Worm (Caenorhabditis elegans) whole organism, L3 larva: ENCODE results near the gene twk-33.

ENCODE experiments used
- R02D3.7 ChIP-seq: fragments of 150-350 bp; optimal IDR thresholded peaks from 2 replicates; lab custom pipeline; 2014; ENCODE audit warnings: missing biosample characterization, missing genetic modification characterization
- ceh-82 ChIP-seq: fragments of 150-350 bp; optimal IDR thresholded peaks from 2 replicates; lab custom pipeline; 2014; ENCODE audit warnings: missing biosample characterization, missing genetic modification characterization
- lin-39 ChIP-seq: fragments of 150-350 bp; optimal IDR thresholded peaks from 2 replicates; lab custom pipeline; 2018; ENCODE audit warnings: missing biosample characterization, missing genetic modification reagents, missing genetic modification characterization
- pha-4 ChIP-seq: fragments of 150-350 bp; optimal IDR thresholded peaks from 2 replicates; lab custom pipeline; 2014; ENCODE audit warnings: missing biosample characterization, missing genetic modification reagents, missing genetic modification characterization
- zag-1 ChIP-seq: fragments of 150-350 bp; optimal IDR thresholded peaks from 2 replicates; lab custom pipeline; 2014; ENCODE audit warnings: missing biosample characterization, missing genetic modification characterization

DNA sequence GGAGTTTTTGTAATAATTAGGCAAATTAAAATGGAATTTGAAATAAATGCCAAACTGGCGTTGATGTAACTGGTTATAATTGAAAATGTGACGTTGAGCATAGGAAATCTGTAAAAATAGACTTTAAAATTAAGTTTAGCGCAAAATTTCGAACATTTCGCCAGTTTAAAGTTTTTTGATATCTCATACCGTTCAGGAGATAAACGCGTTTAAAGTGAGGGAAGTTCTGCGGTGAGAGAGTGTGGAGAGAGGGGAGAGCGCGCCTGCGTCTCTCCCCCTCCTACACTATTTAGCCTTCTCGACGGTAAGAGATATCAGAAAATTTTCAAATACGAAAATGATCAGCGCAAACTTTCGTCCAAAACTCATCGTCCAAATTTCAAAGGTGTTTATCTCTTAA lies 37.6 kb downstream of the twk-33 start, which contains the start of gene str-92:
- TF ChIP-seq zag-1 (tag; lab: Kevin White, UChicago) (no peak), pha-4 (no peak), lin-39 (tag; lab: Kevin White, UChicago) (no peak), ceh-82 (tag; lab: Kevin White, UChicago) (no peak), R02D3.7 (no peak)
